Fruit fly (Drosophila melanogaster): ENCODE data around the gene CG13063.

DNA sequence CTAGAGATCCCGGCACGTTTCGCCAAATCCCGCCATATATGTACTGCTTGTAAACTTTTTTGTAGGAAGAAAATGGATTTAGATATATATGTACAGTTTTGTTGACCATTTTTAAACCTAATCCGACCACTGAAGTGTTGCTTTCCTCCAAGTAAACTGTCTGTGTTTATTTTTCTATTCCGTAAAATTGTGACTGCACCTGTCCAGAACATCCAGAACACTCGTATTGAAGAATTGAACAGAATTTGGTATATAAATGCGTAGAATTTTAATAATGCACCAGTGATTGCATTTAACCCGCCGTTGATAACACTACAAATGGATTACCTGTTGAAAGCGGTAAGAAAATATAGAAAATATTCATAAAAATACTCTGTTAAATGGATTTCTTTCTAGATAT, 2.4 kb upstream of the CG13063 start, which contains the start of gene CG43249:
- TF ChIP-seq Clk (GFP tag; optimal IDR thresholded peaks at IDR 0.05) (no peak), CG5204 (GFP tag; optimal IDR thresholded peaks at IDR 0.05) (no peak), CG33017 (tag; optimal IDR thresholded peaks at IDR 0.05) (no peak), CG7045 (GFP tag; optimal IDR thresholded peaks at IDR 0.05) (no peak), toe (GFP tag; optimal IDR thresholded peaks at IDR 0.05) (no peak), tj (GFP tag; optimal IDR thresholded peaks at IDR 0.05) (no peak), Crg-1 (GFP tag; optimal IDR thresholded peaks at IDR 0.05) (no peak), CG14711 (tag; optimal IDR thresholded peaks at IDR 0.05) (no peak), pad (GFP tag; optimal IDR thresholded peaks at IDR 0.05) (no peak), CG11617 (GFP tag; optimal IDR thresholded peaks at IDR 0.05) (no peak)
